Fruit fly (Drosophila melanogaster) S2 (cell line): Measurements from ENCODE around the gene CG12299.

ENCODE experiments used
- CG8478 ChIP-seq: fragments of >200 bp; optimal IDR thresholded peaks from 2 replicates; lab custom pipeline; 2018
- CTCF ChIP-seq, 2 experiments: fragments of >200 bp; optimal IDR thresholded peaks; 2 replicates each; lab custom pipeline; 2018

DNA sequence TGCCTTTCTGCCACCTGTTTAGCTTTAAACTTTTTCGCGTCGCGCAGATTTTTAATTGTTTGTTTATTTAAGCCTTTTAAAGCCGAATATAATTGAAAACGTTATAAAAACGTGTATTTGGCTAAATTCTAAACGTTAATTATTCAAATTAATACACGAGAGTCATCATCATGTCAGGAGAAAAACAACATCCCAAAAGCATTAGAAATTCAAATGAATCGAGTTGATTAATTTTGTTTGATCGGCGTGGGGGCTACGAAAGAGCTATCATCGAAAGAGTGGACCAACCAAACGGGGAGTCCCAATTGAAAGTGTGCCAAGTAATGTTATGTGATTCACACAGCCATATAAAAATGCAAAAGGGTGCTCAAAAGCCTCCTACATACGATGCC is 49.4 kb upstream of the CG12299 start:
- TF ChIP-seq CG8478 (lab: Kevin White, UChicago) (no peak), CTCF (optimal IDR thresholded peaks at IDR 0.05; lab: Kevin White, UChicago) (no peak)
